Worm (Caenorhabditis elegans) whole organism, L4 larva: Measurements from ENCODE around the gene F13C5.1.

Source experiments
- ZK546.5 ChIP-seq, 2 experiments: sonication (generic microtip); optimal IDR thresholded peaks; 2 replicates each; lab custom pipeline; 2017; ENCODE audit warnings: missing biosample characterization in 2 of 2, missing genetic modification characterization in 2 of 2
- ama-1 ChIP-seq: fragments of 150-350 bp; optimal IDR thresholded peaks from 2 replicates; lab custom pipeline; 2014; ENCODE audit warnings: inconsistent platforms, mixed read lengths
- ces-1 ChIP-seq: fragments of 150-350 bp; sonication (generic microtip); optimal IDR thresholded peaks from 4 replicates; lab custom pipeline; 2014; ENCODE audit warnings: missing biosample characterization, missing genetic modification reagents, missing genetic modification characterization
- hlh-30 ChIP-seq: sonication (generic microtip); optimal IDR thresholded peaks from 2 replicates; lab custom pipeline; 2017; ENCODE audit warnings: antibody characterized with exemption, mild to moderate bottlenecking, missing genetic modification characterization, missing compliant biosample characterization; ENCODE audit not compliant: insufficient read depth
- saeg-2 ChIP-seq: fragments of 200-800 bp; sonication (Bioruptor generic); IDR thresholded peaks from 2 replicates; pipeline ENCODE4 v1.3.6; 2022; ENCODE audit warnings: missing genetic modification reagents, missing genetic modification characterization, missing compliant biosample characterization

- TF ChIP-seq ama-1 (lab: Kevin White, UChicago) (no peak), hlh-30 (no peak), ZK546.5 (tag; optimal IDR thresholded peaks at IDR 0.05; lab: Kevin White, UChicago) (no peak), ces-1 (GFP tag; lab: Kevin White, UChicago) (no peak), saeg-2 (GFP tag; lab: Robert Waterston, UW) (no peak)
These were observed 48.1 kb upstream of the F13C5.1 start, which contains the start of gene F57C12.6 for ce11 chrX:553875-554274.
